Worm (Caenorhabditis elegans): ENCODE data around the gene ZK262.4.

- TF ChIP-seq snpc-4 (tag; optimal IDR thresholded peaks at IDR 0.05) (no peak), lin-15B (tag; optimal IDR thresholded peaks at IDR 0.05) (no peak), nhr-28 (tag; optimal IDR thresholded peaks at IDR 0.05) (no peak), pha-4 (tag; optimal IDR thresholded peaks at IDR 0.05) (no peak), nhr-25 (tag; optimal IDR thresholded peaks at IDR 0.05) (no peak), zag-1 (tag; optimal IDR thresholded peaks at IDR 0.05) (no peak), unc-39 (tag; optimal IDR thresholded peaks at IDR 0.05) (no peak), unc-62 (GFP tag; optimal IDR thresholded peaks at IDR 0.05) (no peak)
These were observed 38.0 kb upstream of the ZK262.4 start, which contains the start of gene ZK228.4 for ce11 chrV:18462365-18462837.
